Worm (Caenorhabditis elegans) whole organism, L4/young adult: ENCODE results near the gene Y48C3A.20.

Experiments
- W03F9.2 ChIP-seq: fragments of 150-350 bp; optimal IDR thresholded peaks from 2 replicates; lab custom pipeline; 2014; ENCODE audit warnings: missing biosample characterization, missing genetic modification characterization
- dao-5 ChIP-seq: sonication (generic microtip); optimal IDR thresholded peaks from 2 replicates; lab custom pipeline; 2016; ENCODE audit warnings: missing genotype, missing genetic modification characterization, moderate library complexity, missing compliant biosample characterization
- him-1 ChIP-seq: sonication (generic microtip); optimal IDR thresholded peaks from 2 replicates; lab custom pipeline; 2016; ENCODE audit warnings: missing genotype, missing genetic modification reagents, missing genetic modification characterization, missing compliant biosample characterization

The Y48C3A.20 gene

DNA sequence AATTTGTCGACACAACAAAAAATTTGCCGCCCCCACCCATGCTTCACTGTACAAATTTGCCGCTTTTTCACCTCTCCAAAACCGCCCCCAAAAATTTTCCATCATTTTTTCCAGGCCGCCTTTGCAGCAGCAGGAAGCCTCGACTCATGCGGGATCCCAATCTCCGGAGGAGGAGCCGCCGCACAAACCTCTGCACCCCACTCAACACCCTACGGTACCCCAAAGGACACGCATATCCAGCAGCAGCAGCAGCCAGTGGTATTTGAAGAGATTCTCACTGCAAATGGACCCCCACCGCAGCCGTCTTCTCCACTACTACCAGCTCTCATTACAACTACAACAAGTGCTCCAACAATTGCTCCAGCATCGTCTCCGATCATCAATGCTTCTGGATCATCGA is 13.7 kb downstream of the Y48C3A.20 start:
- TF ChIP-seq W03F9.2 (tag; lab: Kevin White, UChicago) (no peak), dao-5 (no peak), him-1 (tag; lab: Kevin White, UChicago) (no peak)

DNA sequence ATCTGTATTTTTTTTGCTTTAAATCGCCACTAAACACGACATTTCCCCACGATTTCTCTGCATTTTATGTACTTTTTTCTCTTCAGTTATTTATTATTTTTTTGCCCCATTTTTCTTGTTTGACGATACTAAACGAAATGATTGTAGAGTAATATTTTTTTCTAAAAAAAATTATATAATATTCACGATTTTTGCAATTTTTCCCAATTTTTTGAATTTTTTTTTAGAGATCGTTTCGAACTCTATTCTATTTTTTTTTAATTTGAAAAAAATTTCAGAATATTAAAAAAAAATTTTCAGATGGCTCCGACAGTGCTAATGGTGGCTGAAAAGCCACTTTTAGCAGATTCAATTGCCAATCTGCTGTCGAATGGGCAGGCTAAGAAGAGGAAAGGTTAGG is 20.1 kb downstream of the Y48C3A.20 start, which contains the start of gene Y48C3A.14:
Gene Y48C3A.14 (plus strand): TSS at position 301 of the 400 bp plus-strand sequence.
- no peak for TF ChIP-seq dao-5
- TF ChIP-seq him-1 (tag; lab: Kevin White, UChicago), result no peak
- TF ChIP-seq W03F9.2 (tag; lab: Kevin White, UChicago), result no peak

DNA sequence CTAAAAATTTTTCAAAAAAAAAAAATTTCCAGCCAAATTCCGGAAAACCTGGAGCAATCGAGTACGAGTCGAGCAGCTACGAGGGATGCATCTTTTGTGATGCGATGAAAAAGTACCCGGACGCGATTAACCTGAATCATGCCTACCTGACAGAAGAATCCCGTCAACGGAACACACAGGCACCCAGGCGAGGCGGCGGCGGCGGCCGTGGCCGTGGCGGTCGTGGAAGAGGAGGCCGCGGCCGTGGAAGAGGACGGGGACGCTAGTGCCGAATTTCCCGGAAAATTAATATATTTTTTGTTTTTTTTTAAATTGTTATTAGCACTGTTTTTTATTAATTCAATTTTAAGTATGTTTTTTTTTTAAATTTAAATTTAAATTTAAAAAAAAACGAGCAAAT is 32.1 kb downstream of the Y48C3A.20 start:
- no peak for TF ChIP-seq him-1 (tag; lab: Kevin White, UChicago)
- TF ChIP-seq W03F9.2 (tag; lab: Kevin White, UChicago), result no peak

DNA sequence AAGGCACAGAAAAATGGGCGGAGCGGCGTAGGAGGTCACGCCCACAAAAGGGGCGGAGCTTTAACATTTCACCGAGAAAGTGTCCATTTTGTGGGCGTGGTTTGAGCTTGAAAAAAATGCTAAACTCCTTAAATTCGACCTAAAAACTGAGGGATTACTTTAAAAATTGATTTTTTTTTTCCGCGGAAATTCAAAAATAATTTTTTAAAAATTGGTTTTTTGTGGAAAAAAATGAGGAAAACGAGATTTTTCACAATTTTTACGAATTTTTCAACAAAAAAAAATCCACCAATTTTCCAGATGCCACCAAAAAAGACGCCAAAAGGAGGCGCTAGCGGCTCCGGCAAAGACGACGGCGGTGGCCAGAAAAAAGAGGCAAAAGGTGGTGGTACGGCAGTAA is 33.3 kb downstream of the Y48C3A.20 start, which contains the start of gene pinn-4:
Gene pinn-4 (plus strand): TSS at position 301 of the 400 bp plus-strand sequence.
- TF ChIP-seq dao-5 (no peak), him-1 (tag; lab: Kevin White, UChicago) (no peak), W03F9.2 (tag; lab: Kevin White, UChicago) (no peak)

DNA sequence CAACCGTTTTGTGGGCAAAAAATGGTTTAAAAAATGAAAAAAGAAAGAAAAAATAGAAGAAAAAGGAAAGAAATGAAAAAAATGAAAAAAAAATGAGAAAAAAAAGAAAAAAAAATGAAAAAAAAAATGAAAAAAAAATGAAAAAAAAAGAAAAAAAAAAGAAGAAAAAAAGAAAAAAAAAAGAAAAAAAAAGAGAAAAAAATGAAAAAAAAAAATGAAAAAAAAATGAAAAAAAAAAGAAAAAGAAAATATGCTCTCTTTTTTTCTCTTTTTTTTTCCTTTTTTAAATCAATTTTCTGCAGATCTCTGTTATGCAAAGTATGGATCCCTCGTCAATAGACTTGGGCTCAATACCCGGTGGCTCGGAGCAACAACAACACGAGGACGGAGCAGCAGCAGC is 36.4 kb downstream of the Y48C3A.20 start, which contains the start of gene efl-2:
Gene efl-2 (plus strand): TSS at position 301 of the 400 bp plus-strand sequence.
- TF ChIP-seq him-1 (tag; lab: Kevin White, UChicago), result no peak
- TF ChIP-seq dao-5, result no peak
- no peak for TF ChIP-seq W03F9.2 (tag; lab: Kevin White, UChicago)

DNA sequence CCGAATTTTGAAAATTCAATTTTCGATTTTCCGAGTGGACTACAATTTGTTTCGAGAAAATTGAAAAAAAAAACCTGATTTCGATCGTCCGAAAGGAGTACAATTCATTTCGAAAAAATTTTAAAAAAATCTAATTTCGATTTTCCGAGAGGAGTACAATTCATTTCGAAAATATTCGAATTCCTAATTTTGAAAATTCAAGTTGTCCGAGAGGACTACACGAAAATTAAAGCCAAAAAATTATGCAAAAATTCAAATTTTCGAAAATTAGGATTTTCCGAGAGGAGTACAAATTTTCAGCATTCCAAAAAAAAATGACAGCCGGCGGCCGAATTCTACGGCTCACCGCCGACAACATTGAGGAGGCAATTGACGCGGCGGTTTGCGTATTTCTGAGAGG is 42.9 kb downstream of the Y48C3A.20 start, which contains the start of gene Y48C3A.18:
Gene Y48C3A.18 (plus strand): TSS at position 301 of the 400 bp plus-strand sequence.
- no peak for TF ChIP-seq him-1 (tag; lab: Kevin White, UChicago)
- no peak for TF ChIP-seq W03F9.2 (tag; lab: Kevin White, UChicago)
- TF ChIP-seq dao-5, result no peak

DNA sequence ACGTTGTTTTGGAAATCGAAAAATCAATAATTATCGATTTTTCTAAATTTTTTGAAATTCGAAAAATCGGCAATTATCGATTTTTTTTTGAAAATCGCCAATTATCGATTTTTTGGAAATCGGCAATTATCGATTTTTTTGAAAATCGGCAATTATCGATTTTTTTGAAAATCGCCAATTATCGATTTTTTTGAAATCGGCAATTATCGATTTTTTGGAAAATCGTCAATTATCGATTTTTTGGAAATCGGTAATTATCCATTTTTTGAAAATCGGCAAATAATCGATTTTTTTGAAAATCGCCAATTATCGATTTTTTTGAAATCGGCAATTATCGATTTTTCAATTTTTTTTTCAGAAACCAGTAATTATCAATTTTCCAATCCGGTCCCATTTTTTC is 44.7 kb downstream of the Y48C3A.20 start:
- TF ChIP-seq W03F9.2 (tag; lab: Kevin White, UChicago) (no peak), dao-5 (no peak), him-1 (tag; lab: Kevin White, UChicago) (no peak)

DNA sequence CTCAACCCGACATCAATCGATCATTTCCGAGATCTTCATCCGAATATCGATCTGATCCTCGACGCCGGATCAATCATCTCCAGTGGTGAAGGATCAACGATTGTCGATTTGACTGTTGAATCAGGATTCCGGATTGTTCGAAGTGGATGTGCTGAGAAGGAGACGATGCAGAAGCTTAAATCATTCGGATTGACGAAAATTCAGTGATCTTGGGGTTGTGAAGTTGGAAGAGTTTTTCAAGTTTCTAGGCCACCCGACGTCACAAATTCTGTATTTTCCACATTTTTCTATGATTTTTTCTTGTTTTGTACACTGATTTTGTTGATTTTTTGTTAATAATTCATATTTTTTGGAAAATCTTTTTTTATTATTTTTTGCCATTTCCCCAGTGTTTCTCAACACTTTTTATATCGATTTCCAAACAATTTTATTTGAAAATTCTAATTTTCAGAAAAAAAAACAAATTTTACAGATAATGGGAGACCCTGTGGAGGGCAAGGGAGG is 45.2 kb downstream of the Y48C3A.20 start, which contains the start of gene Y48E1C.1:
Gene Y48E1C.1 (plus strand): TSS at position 454 of the 504 bp plus-strand sequence.
- TF ChIP-seq W03F9.2 (tag; lab: Kevin White, UChicago) (no peak), him-1 (tag; lab: Kevin White, UChicago) (no peak), dao-5 (no peak)

DNA sequence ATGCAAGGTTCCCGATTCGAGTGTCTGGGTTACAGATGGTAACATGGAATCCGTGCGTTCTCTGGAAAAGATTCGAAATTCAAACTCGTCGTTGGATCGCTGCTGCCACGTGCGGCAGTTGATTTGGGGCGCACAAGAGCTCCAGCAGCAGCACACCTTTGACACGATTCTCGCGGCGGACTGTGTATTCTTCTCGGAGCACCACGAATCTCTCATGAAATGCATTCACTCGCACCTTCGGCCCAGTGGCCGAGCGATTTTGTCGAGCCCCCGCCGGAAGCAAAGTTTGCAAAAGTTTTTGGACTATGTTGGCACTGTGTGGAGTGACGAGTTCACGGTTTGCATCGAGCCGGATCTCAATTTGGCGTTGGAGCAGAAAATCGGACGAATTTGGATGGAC is 47.1 kb downstream of the Y48C3A.20 start:
- no peak for TF ChIP-seq dao-5
- no peak for TF ChIP-seq him-1 (tag; lab: Kevin White, UChicago)
- TF ChIP-seq W03F9.2 (tag; lab: Kevin White, UChicago), result no peak

DNA sequence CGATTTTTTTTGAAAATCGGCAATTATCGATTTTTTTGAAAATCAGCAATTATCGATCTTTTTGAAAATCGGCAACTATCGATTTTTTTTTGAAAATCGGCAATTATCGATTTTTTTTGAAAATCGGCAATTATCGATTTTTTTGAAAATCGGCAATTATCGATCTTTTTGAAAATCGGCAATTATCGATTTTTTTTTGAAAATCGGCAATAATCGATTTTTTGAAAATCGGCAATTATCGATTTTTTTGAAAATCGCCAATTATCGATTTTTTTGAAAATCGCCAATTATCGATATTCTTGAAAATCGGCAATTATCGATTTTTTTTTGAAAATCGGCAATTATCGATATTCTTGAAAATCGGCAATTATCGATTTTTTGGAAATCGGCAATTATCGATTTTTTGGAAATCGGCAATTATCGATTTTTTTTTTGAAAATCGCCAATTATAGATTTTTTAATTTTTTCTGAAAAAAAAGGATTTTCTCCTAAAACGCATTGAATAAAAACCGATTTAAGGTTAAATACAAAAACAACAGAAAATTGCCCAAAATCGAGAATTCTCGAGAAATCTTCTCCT is 48.1 kb downstream of the Y48C3A.20 start:
- no peak for TF ChIP-seq him-1 (tag; lab: Kevin White, UChicago)
- no peak for TF ChIP-seq dao-5
- no peak for TF ChIP-seq W03F9.2 (tag; lab: Kevin White, UChicago)

DNA sequence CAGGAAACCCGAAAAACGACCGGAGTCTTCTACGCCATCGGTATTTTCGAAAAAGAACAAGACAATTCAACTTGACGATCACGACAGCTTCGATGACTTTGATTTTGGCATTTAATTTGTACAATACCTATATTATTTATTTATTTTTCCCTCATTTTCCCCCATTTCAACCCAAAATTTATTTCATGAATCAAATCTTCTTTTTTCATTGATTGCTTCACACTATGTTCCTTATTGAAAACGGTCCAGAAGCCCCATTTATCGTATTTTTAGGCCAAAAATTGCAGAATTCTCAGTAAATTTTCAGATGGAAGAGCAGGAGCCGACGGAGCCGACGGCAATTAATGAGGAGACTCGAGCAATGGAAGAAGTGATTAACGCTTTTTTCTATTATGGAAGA is 54.8 kb downstream of the Y48C3A.20 start, which contains the start of gene Y48E1C.2:
Gene Y48E1C.2 (plus strand): TSS at position 301 of the 400 bp plus-strand sequence.
- TF ChIP-seq W03F9.2 (tag; lab: Kevin White, UChicago) (no peak), dao-5 (no peak), him-1 (tag; lab: Kevin White, UChicago) (no peak)
